Worm (Caenorhabditis elegans) whole organism, early embryonic: ENCODE results near the gene bath-20.

Experiments
- B0310.2 ChIP-seq: sonication (generic microtip); optimal IDR thresholded peaks from 2 replicates; lab custom pipeline; 2016; ENCODE audit warnings: mild to moderate bottlenecking, missing genetic modification characterization, missing compliant biosample characterization
- F13C5.2 ChIP-seq: sonication (generic microtip); optimal IDR thresholded peaks from 2 replicates; lab custom pipeline; 2017; ENCODE audit warnings: mild to moderate bottlenecking, missing genetic modification characterization, inconsistent platforms, missing compliant biosample characterization
- ama-1 ChIP-seq: fragments of 150-350 bp; optimal IDR thresholded peaks from 2 replicates; lab custom pipeline; 2014
- ceh-13 ChIP-seq: fragments of 200-800 bp; sonication (Bioruptor generic); optimal IDR thresholded peaks from 2 replicates; lab custom pipeline; 2018; ENCODE audit warnings: mild to moderate bottlenecking, missing genetic modification characterization, missing compliant biosample characterization

- TF ChIP-seq ama-1 = no peak
- TF ChIP-seq B0310.2 = no peak
- no peak for TF ChIP-seq F13C5.2 (tag; lab: Kevin White, UChicago)
- no peak for TF ChIP-seq ceh-13 (GFP tag; lab: Kevin White, UChicago)
These were observed 48.6 kb downstream of the bath-20 start, which contains the start of gene math-21 for ce11 chrII:1993738-1994137.
